Fruit fly (Drosophila melanogaster): Measurements from ENCODE around the gene CG17350.

The CG17350 gene

dm6 chr2L:19366301-19366700, 14.4 kb upstream of the CG17350 start:
- TF ChIP-seq CG17801 (GFP tag; optimal IDR thresholded peaks at IDR 0.05; ENCODE audit: partially characterized antibody), result no peak

- no peak for TF ChIP-seq CG17801 (GFP tag; optimal IDR thresholded peaks at IDR 0.05; ENCODE audit: partially characterized antibody)
Observed at dm6 chr2L:19366730-19367129, 14.0 kb upstream of the CG17350 start.

- no peak for TF ChIP-seq CG17801 (GFP tag; optimal IDR thresholded peaks at IDR 0.05; ENCODE audit: partially characterized antibody)
Observed at dm6 chr2L:19370046-19370445, 10.7 kb upstream of the CG17350 start, which contains the start of gene CG17349. Gene CG17349, plus strand, starts transcription at chr2L:19370445.

dm6 chr2L:19373809-19374208, 6.9 kb upstream of the CG17350 start:
- no peak for TF ChIP-seq CG17801 (GFP tag; optimal IDR thresholded peaks at IDR 0.05; ENCODE audit: partially characterized antibody)

dm6 chr2L:19376145-19376544, 4.6 kb upstream of the CG17350 start:
- TF ChIP-seq CG17801 (GFP tag; optimal IDR thresholded peaks at IDR 0.05; ENCODE audit: partially characterized antibody), result no peak

dm6 chr2L:19377129-19378083, 3.3 kb upstream of the CG17350 start:
- TF ChIP-seq CG17801 (GFP tag; optimal IDR thresholded peaks at IDR 0.05; ENCODE audit: partially characterized antibody), result no peak

- TF ChIP-seq CG17801 (GFP tag; optimal IDR thresholded peaks at IDR 0.05; ENCODE audit: partially characterized antibody), result no peak
Observed at dm6 chr2L:19378620-19379019, 2.1 kb upstream of the CG17350 start.

- TF ChIP-seq CG17801 (GFP tag; optimal IDR thresholded peaks at IDR 0.05; ENCODE audit: partially characterized antibody), result no peak
Observed at dm6 chr2L:19382353-19382752, 1.6 kb downstream of the CG17350 start.

dm6 chr2L:19386106-19386715, 5.5 kb downstream of the CG17350 start, which contains the start of gene fon:
Gene fon, minus strand, starts transcription at chr2L:19386205.
- no peak for TF ChIP-seq CG17801 (GFP tag; optimal IDR thresholded peaks at IDR 0.05; ENCODE audit: partially characterized antibody)

- no peak for TF ChIP-seq CG17801 (GFP tag; optimal IDR thresholded peaks at IDR 0.05; ENCODE audit: partially characterized antibody)
Observed at dm6 chr2L:19388966-19389365, 8.2 kb downstream of the CG17350 start.

- TF ChIP-seq CG17801 (GFP tag; optimal IDR thresholded peaks at IDR 0.05; ENCODE audit: partially characterized antibody), result no peak
Observed at dm6 chr2L:19389749-19390148, 9.0 kb downstream of the CG17350 start, which contains the start of gene CG17549. Gene CG17549, minus strand, starts transcription at chr2L:19390075.

- no peak for TF ChIP-seq CG17801 (GFP tag; optimal IDR thresholded peaks at IDR 0.05; ENCODE audit: partially characterized antibody)
Observed at dm6 chr2L:19393703-19394210, 13.0 kb downstream of the CG17350 start, which contains the start of gene CG31798. Gene CG31798, plus strand, starts transcription at chr2L:19394160.

- no peak for TF ChIP-seq CG17801 (GFP tag; optimal IDR thresholded peaks at IDR 0.05; ENCODE audit: partially characterized antibody)
Observed at dm6 chr2L:19397617-19398316, 17.0 kb downstream of the CG17350 start.

dm6 chr2L:19398317-19399234, 17.8 kb downstream of the CG17350 start, which contains the start of gene CG17544:
Gene CG17544, minus strand, starts transcription at chr2L:19398493.
- TF ChIP-seq CG17801 (GFP tag; optimal IDR thresholded peaks at IDR 0.05; ENCODE audit: partially characterized antibody), result no peak
